Worm (Caenorhabditis elegans) whole organism, early embryonic: Measurements from ENCODE around the gene cdh-9.

Source experiments
- B0310.2 ChIP-seq: sonication (generic microtip); optimal IDR thresholded peaks from 2 replicates; lab custom pipeline; 2016; ENCODE audit warnings: mild to moderate bottlenecking, missing genetic modification characterization, missing compliant biosample characterization
- F13C5.2 ChIP-seq: sonication (generic microtip); optimal IDR thresholded peaks from 2 replicates; lab custom pipeline; 2017; ENCODE audit warnings: mild to moderate bottlenecking, missing genetic modification characterization, inconsistent platforms, missing compliant biosample characterization
- aly-1 ChIP-seq: sonication (generic microtip); optimal IDR thresholded peaks from 2 replicates; lab custom pipeline; 2016; ENCODE audit warnings: missing genetic modification characterization, missing compliant biosample characterization
- ama-1 ChIP-seq: fragments of 150-350 bp; optimal IDR thresholded peaks from 2 replicates; lab custom pipeline; 2014
- flt-1 ChIP-seq: fragments of 200-800 bp; sonication (Bioruptor generic); IDR thresholded peaks from 2 replicates; pipeline ENCODE4 v1.3.6; 2022; ENCODE audit warnings: missing genetic modification characterization, missing compliant biosample characterization
- hmbx-1 ChIP-seq: sonication (generic microtip); optimal IDR thresholded peaks from 2 replicates; lab custom pipeline; 2016; ENCODE audit warnings: mild to moderate bottlenecking, missing genetic modification characterization, missing compliant biosample characterization
- hnd-1 ChIP-seq: sonication (generic microtip); optimal IDR thresholded peaks from 2 replicates; lab custom pipeline; 2016; ENCODE audit warnings: missing genetic modification characterization, missing compliant biosample characterization
- pes-1 ChIP-seq: fragments of 200-800 bp; sonication (Bioruptor generic); IDR thresholded peaks from 2 replicates; pipeline ENCODE4 v1.3.6; 2022; ENCODE audit warnings: missing genetic modification reagents, missing genetic modification characterization, missing compliant biosample characterization
- tra-4 ChIP-seq: sonication (generic microtip); optimal IDR thresholded peaks from 2 replicates; lab custom pipeline; 2017; ENCODE audit warnings: missing genetic modification characterization, missing compliant biosample characterization

ce11 chrX:16551318-16551717 is 43.7 kb upstream of the cdh-9 start:
- TF ChIP-seq ama-1 (lab: Kevin White, UChicago): no peak
- peak; percentile 5 for TF ChIP-seq hmbx-1
- no peak for TF ChIP-seq hnd-1 (tag; lab: Kevin White, UChicago)
- TF ChIP-seq pes-1: no peak; the same call in none of the 2 replicates
- peak; percentile 61 for TF ChIP-seq flt-1
- TF ChIP-seq aly-1 (tag; lab: Kevin White, UChicago): no peak
- TF ChIP-seq tra-4 (tag; lab: Kevin White, UChicago): no peak
- no peak for TF ChIP-seq B0310.2 (tag; lab: Kevin White, UChicago)
- no peak for TF ChIP-seq F13C5.2 (tag; lab: Kevin White, UChicago)
